Fruit fly (Drosophila melanogaster) whole organism, embryonic: ENCODE data around the gene PNPase.

ENCODE experiments used
- CG3838 ChIP-seq: fragments of 200-800 bp; sonication (Bioruptor generic); optimal IDR thresholded peaks from 3 replicates; lab custom pipeline; 2016; ENCODE audit warnings: missing biosample characterization, missing genetic modification characterization
- CG8924 ChIP-seq: fragments of 200-800 bp; optimal IDR thresholded peaks from 3 replicates; lab custom pipeline; 2019; ENCODE audit warnings: missing biosample characterization, mild to moderate bottlenecking, missing genetic modification characterization, moderate library complexity

DNA sequence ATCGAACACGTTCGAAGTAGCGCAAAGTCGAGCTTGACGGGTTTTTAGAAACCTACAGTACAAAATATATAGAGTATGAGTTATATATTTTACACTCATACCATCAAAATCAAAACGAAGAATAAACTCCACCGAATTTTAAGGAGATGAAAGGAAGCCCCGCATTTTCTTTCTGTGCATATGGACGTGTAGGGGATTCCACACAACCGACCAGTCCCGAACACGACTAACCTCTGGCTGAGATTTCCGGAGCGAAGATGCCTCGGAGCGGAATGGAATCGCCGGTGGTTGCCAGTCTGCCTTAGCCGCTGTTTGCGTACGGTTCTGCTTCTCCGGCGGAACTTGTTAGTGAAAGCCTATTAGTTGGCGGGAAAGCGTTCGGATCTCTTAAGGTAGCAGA is 21.1 kb downstream of the PNPase start:
- peak; percentile 95 for TF ChIP-seq CG3838 (GFP tag; lab: Kevin White, UChicago)
- peak; percentile 96 for TF ChIP-seq CG8924 (tag; lab: Kevin White, UChicago)
